ENCODE assay signal across 1 worm cellular context in genomic region chrIII:8009769-8010168, ce11.
TF ChIP-seq lines count a peak whose summit lies in the region.

cit-1.1 (minus strand) TSS chrIII:8009821.

TF ChIP-seq in whole organism, L3 larva, 47 proteins besides CTCF, POLR2A, EP300 and RAD21 (continued from another document):
- no peak for TF ChIP-seq elt-1 (tag; optimal IDR thresholded peaks at IDR 0.05; lab: Kevin White, UChicago)
- TF ChIP-seq pha-4 (tag; optimal IDR thresholded peaks at IDR 0.05; lab: Kevin White, UChicago): peak; percentile 11
- TF ChIP-seq zag-1 (tag; optimal IDR thresholded peaks at IDR 0.05; lab: Kevin White, UChicago): no peak
- no peak for TF ChIP-seq nhr-23 (tag; optimal IDR thresholded peaks at IDR 0.05; lab: Kevin White, UChicago)
- no peak for TF ChIP-seq unc-62 (GFP tag; optimal IDR thresholded peaks at IDR 0.05; lab: Kevin White, UChicago)
- no peak for TF ChIP-seq fkh-10 (GFP tag; optimal IDR thresholded peaks at IDR 0.05; lab: Kevin White, UChicago)
- TF ChIP-seq ztf-4 (tag; optimal IDR thresholded peaks at IDR 0.05; lab: Kevin White, UChicago): no peak
- peak; percentile 37 for TF ChIP-seq egl-5 (tag; optimal IDR thresholded peaks at IDR 0.05; lab: Kevin White, UChicago)
- no peak for TF ChIP-seq jun-1 (tag; optimal IDR thresholded peaks at IDR 0.05; lab: Kevin White, UChicago)
- no peak for TF ChIP-seq nhr-28 (tag; optimal IDR thresholded peaks at IDR 0.05; lab: Kevin White, UChicago)
- TF ChIP-seq nhr-237 (tag; optimal IDR thresholded peaks at IDR 0.05; lab: Kevin White, UChicago): no peak
- no peak for TF ChIP-seq mml-1 (tag; optimal IDR thresholded peaks at IDR 0.05; lab: Kevin White, UChicago)
- TF ChIP-seq snpc-4 (tag; optimal IDR thresholded peaks at IDR 0.05; lab: Kevin White, UChicago): no peak
- no peak for TF ChIP-seq R02D3.7 (tag; optimal IDR thresholded peaks at IDR 0.05; lab: Kevin White, UChicago)
- no peak for TF ChIP-seq fkh-2 (tag; optimal IDR thresholded peaks at IDR 0.05; lab: Kevin White, UChicago)
- no peak for TF ChIP-seq nhr-25 (tag; optimal IDR thresholded peaks at IDR 0.05; lab: Kevin White, UChicago)
- TF ChIP-seq nhr-11 (tag; optimal IDR thresholded peaks at IDR 0.05; lab: Kevin White, UChicago): no peak
- TF ChIP-seq skn-1 (tag; optimal IDR thresholded peaks at IDR 0.05; lab: Kevin White, UChicago): no peak
- TF ChIP-seq ceh-9 (tag; optimal IDR thresholded peaks at IDR 0.05; lab: Kevin White, UChicago): no peak
- TF ChIP-seq ZK546.5 (tag; optimal IDR thresholded peaks at IDR 0.05; lab: Kevin White, UChicago): no peak
- no peak for TF ChIP-seq sea-2 (GFP tag; optimal IDR thresholded peaks at IDR 0.05; lab: Kevin White, UChicago)
- no peak for TF ChIP-seq nhr-77 (tag; optimal IDR thresholded peaks at IDR 0.05; lab: Kevin White, UChicago)
- TF ChIP-seq lin-15B (tag; optimal IDR thresholded peaks at IDR 0.05; lab: Kevin White, UChicago): peak; percentile 60
- TF ChIP-seq nhr-43 (tag; optimal IDR thresholded peaks at IDR 0.05; lab: Kevin White, UChicago; ENCODE audit: poor library complexity, severe bottlenecking): no peak
- TF ChIP-seq ceh-82 (tag; optimal IDR thresholded peaks at IDR 0.05; lab: Kevin White, UChicago): no peak
- no peak for TF ChIP-seq ztf-11 (tag; optimal IDR thresholded peaks at IDR 0.05; lab: Kevin White, UChicago)
- no peak for TF ChIP-seq egl-27 (tag; optimal IDR thresholded peaks at IDR 0.05; lab: Kevin White, UChicago)
- no peak for TF ChIP-seq eor-1 (tag; optimal IDR thresholded peaks at IDR 0.05; lab: Kevin White, UChicago)
- TF ChIP-seq daf-12 (tag; optimal IDR thresholded peaks at IDR 0.05; lab: Kevin White, UChicago): no peak
- no peak for TF ChIP-seq unc-39 (tag; optimal IDR thresholded peaks at IDR 0.05; lab: Kevin White, UChicago)
- no peak for TF ChIP-seq ceh-16 (tag; optimal IDR thresholded peaks at IDR 0.05; lab: Kevin White, UChicago)
- no peak for TF ChIP-seq elt-3 (tag; optimal IDR thresholded peaks at IDR 0.05; lab: Kevin White, UChicago)
